Fruit fly (Drosophila melanogaster) whole organism, adult: ENCODE results near the gene Exo84.

Experiments
- CG11617 ChIP-seq: fragments of 200-800 bp; sonication (Bioruptor generic); optimal IDR thresholded peaks from 2 replicates; lab custom pipeline; 2017; ENCODE audit warnings: mild to moderate bottlenecking, missing biosample characterization, missing genetic modification reagents, missing genetic modification characterization
- CG14711 ChIP-seq: fragments of 200-800 bp; sonication (Bioruptor generic); optimal IDR thresholded peaks from 2 replicates; lab custom pipeline; 2018; ENCODE audit warnings: missing biosample characterization, mild to moderate bottlenecking, missing genetic modification characterization, moderate library complexity
- CG1620 ChIP-seq: fragments of 200-800 bp; sonication (Bioruptor generic); optimal IDR thresholded peaks from 2 replicates; lab custom pipeline; 2016; ENCODE audit warnings: missing biosample characterization, missing genetic modification characterization
- Crg-1 ChIP-seq: fragments of 200-800 bp; sonication (Bioruptor generic); optimal IDR thresholded peaks from 2 replicates; lab custom pipeline; 2016; ENCODE audit warnings: missing biosample characterization, missing genetic modification characterization
- bab1 ChIP-seq: fragments of 200-800 bp; sonication (Bioruptor generic); optimal IDR thresholded peaks from 3 replicates; lab custom pipeline; 2019; ENCODE audit warnings: missing biosample characterization, mild to moderate bottlenecking, missing genetic modification characterization, moderate library complexity
- cnc ChIP-seq, 2 experiments: fragments of >200 bp; optimal IDR thresholded peaks; 2 replicates each; lab custom pipeline; 2017
- kay ChIP-seq: fragments of 200-800 bp; sonication (Bioruptor generic); peaks from one replicate; lab custom pipeline; 2016; ENCODE audit warnings: missing biosample characterization, missing genetic modification characterization, borderline replicate concordance

DNA sequence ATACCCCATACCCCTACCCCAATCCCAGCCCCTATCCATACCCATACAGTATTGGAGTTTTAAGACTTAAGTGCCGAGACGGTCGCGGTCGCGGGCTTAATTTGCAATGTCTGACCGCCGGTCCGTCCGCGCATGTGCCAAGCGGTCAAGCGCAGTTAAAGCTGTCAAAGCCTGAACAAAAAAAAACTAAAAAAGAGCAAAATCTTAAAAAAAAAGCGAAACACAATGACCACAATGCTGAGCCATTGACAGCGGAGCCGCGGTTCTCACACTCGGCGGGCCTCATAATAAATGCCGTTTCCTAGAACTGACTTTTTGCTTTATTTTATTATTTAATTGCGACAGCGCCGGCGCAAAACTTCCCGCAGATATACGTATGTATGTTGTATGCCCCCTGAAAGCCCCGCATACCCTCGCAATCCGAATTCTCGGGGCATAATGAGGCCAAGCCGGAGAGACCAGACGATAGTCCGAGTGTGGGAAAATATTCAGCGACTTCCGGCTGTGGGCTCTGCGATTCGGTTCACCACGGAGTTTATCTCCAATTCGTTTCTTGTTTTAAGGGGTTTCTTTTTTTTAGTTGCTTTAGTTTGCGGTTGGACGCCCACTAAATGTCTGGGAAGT is 47.6 kb downstream of the Exo84 start:
- no peak for TF ChIP-seq CG11617 (GFP tag; lab: Kevin White, UChicago)
- no peak for TF ChIP-seq kay (GFP tag; lab: Kevin White, UChicago)
- no peak for TF ChIP-seq bab1 (GFP tag; lab: Kevin White, UChicago)
- no peak for TF ChIP-seq CG14711 (tag; lab: Kevin White, UChicago)
- TF ChIP-seq Crg-1, result no peak
- no peak for TF ChIP-seq cnc (optimal IDR thresholded peaks at IDR 0.05; lab: Kevin White, UChicago)
- TF ChIP-seq CG1620 (GFP tag; lab: Kevin White, UChicago), result no peak
